Worm (Caenorhabditis elegans) whole organism, young adult: ENCODE results near the gene scyl-1.

Experiments used
- B0336.3 ChIP-seq: fragments of 200-800 bp; sonication (Bioruptor generic); IDR thresholded peaks from 2 replicates; pipeline ENCODE4 v1.3.6; 2022; ENCODE audit warnings: missing genetic modification characterization, missing compliant biosample characterization
- F52B5.7 ChIP-seq: sonication (generic microtip); optimal IDR thresholded peaks from 2 replicates; lab custom pipeline; 2016; ENCODE audit warnings: mild to moderate bottlenecking, missing genetic modification characterization, missing compliant biosample characterization
- F57A8.1 ChIP-seq: fragments of 200-800 bp; sonication (Bioruptor generic); optimal IDR thresholded peaks from 2 replicates; lab custom pipeline; 2018; ENCODE audit warnings: mild to moderate bottlenecking, missing genetic modification characterization, moderate library complexity, missing compliant biosample characterization
- athp-1 ChIP-seq: sonication (generic microtip); optimal IDR thresholded peaks from 2 replicates; lab custom pipeline; 2017; ENCODE audit warnings: mild to moderate bottlenecking, missing genetic modification characterization, missing compliant biosample characterization
- ceh-100 ChIP-seq: fragments of 200-800 bp; sonication (Bioruptor generic); IDR thresholded peaks from 2 replicates; pipeline ENCODE4 v1.3.6; 2022; ENCODE audit warnings: missing genetic modification reagents, missing genetic modification characterization, missing compliant biosample characterization
- lin-54 ChIP-seq: fragments of 200-800 bp; sonication (Bioruptor generic); optimal IDR thresholded peaks from 2 replicates; lab custom pipeline; 2018; ENCODE audit warnings: mild to moderate bottlenecking, missing genetic modification characterization, missing compliant biosample characterization
- nhr-27 ChIP-seq: fragments of 200-800 bp; sonication (Bioruptor generic); optimal IDR thresholded peaks from 2 replicates; lab custom pipeline; 2018; ENCODE audit warnings: mild to moderate bottlenecking, missing genetic modification characterization, moderate library complexity, missing compliant biosample characterization
- nhr-90 ChIP-seq: sonication (generic microtip); optimal IDR thresholded peaks from 2 replicates; lab custom pipeline; 2016; ENCODE audit warnings: missing genotype, mild to moderate bottlenecking, missing genetic modification characterization, missing compliant biosample characterization
- repo-1 ChIP-seq: sonication (generic microtip); optimal IDR thresholded peaks from 2 replicates; lab custom pipeline; 2017; ENCODE audit warnings: mild to moderate bottlenecking, missing genetic modification characterization, missing compliant biosample characterization
- somi-1 ChIP-seq: fragments of 200-800 bp; sonication (Bioruptor generic); optimal IDR thresholded peaks from 2 replicates; lab custom pipeline; 2018; ENCODE audit warnings: mild to moderate bottlenecking, missing genetic modification characterization, missing compliant biosample characterization
- tlf-1 ChIP-seq: fragments of 200-800 bp; sonication (Bioruptor generic); optimal IDR thresholded peaks from 2 replicates; lab custom pipeline; 2018; ENCODE audit warnings: mild to moderate bottlenecking, missing genetic modification characterization, missing compliant biosample characterization
- unc-62 ChIP-seq: fragments of 150-350 bp; optimal IDR thresholded peaks from 2 replicates; lab custom pipeline; 2014; ENCODE audit warnings: missing biosample characterization, missing genetic modification reagents, missing genetic modification characterization

ce11 chrV:13009271-13009670, 32.2 kb downstream of the scyl-1 start:
- TF ChIP-seq F52B5.7 (tag; lab: Kevin White, UChicago) (no peak), nhr-27 (tag; lab: Kevin White, UChicago) (no peak), lin-54 (GFP tag; lab: Kevin White, UChicago) (no peak), unc-62 (no peak), ceh-100 (GFP tag; lab: Robert Waterston, UW) (no peak), somi-1 (GFP tag; lab: Kevin White, UChicago) (no peak), tlf-1 (GFP tag; lab: Kevin White, UChicago) (no peak), B0336.3 (GFP tag; lab: Robert Waterston, UW) (no peak), repo-1 (tag; lab: Kevin White, UChicago) (no peak), athp-1 (tag; lab: Kevin White, UChicago) (no peak), F57A8.1 (no peak), nhr-90 (tag; lab: Kevin White, UChicago) (no peak)
